Fruit fly (Drosophila melanogaster): Measurements from ENCODE around the gene CG15715.

Gene CG15715

dm6 chr3L:15825493-15826209, 11.6 kb downstream of the CG15715 start (continued):
- TF ChIP-seq prd (optimal IDR thresholded peaks at IDR 0.05) (no peak), prd (GFP tag; IDR thresholded peaks at IDR 0.05) (peak; percentile 42; the same call in 1 of the 3 replicates), Dref (GFP tag; IDR thresholded peaks at IDR 0.05) (no peak), CG15479 (GFP tag; optimal IDR thresholded peaks at IDR 0.05) (peak; percentile 95), Antp (GFP tag; optimal IDR thresholded peaks at IDR 0.05) (no peak), ATbp (GFP tag; optimal IDR thresholded peaks at IDR 0.05) (peak; percentile 21), C15 (GFP tag; IDR thresholded peaks at IDR 0.05) (no peak), CG16813 (GFP tag; IDR thresholded peaks at IDR 0.05; ENCODE audit: partially characterized antibody) (no peak), CG6689 (GFP tag; IDR thresholded peaks at IDR 0.05) (peak; percentile 9; the same call in 1 of the 2 replicates), CG3281 (GFP tag; optimal IDR thresholded peaks at IDR 0.05) (peak; percentile 59), vvl (GFP tag; IDR thresholded peaks at IDR 0.05) (peak; percentile 48; the same call in 1 of the 2 replicates), CG12299 (tag; optimal IDR thresholded peaks at IDR 0.05) (peak; percentile 43), CG2120 (GFP tag; optimal IDR thresholded peaks at IDR 0.05) (peak; percentile 29), CG10979 (tag; optimal IDR thresholded peaks at IDR 0.05) (no peak), lola (GFP tag; optimal IDR thresholded peaks at IDR 0.05) (peak in 1 of 3 experiments; percentile 59), cas (GFP tag; IDR thresholded peaks at IDR 0.05) (no peak), salm (tag; optimal IDR thresholded peaks at IDR 0.05) (peak; percentile 15), unpg (GFP tag; optimal IDR thresholded peaks at IDR 0.05) (peak; percentile 7), Opbp (GFP tag; IDR thresholded peaks at IDR 0.05; ENCODE audit: partially characterized antibody) (no peak), gsb-n (tag; optimal IDR thresholded peaks at IDR 0.05) (peak; percentile 53), CG8388 (GFP tag; optimal IDR thresholded peaks at IDR 0.05) (peak; percentile 0), Dad (GFP tag; optimal IDR thresholded peaks at IDR 0.05) (peak; percentile 15), kni (GFP tag; optimal IDR thresholded peaks at IDR 0.05) (peak; percentile 62), Camta (GFP tag; optimal IDR thresholded peaks at IDR 0.05) (no peak), pum (GFP tag; optimal IDR thresholded peaks at IDR 0.05) (no peak), sna (GFP tag; IDR thresholded peaks at IDR 0.05; ENCODE audit: partially characterized antibody) (no peak), CG10543 (GFP tag; optimal IDR thresholded peaks at IDR 0.05) (no peak), CG2199 (GFP tag; IDR thresholded peaks at IDR 0.05) (no peak), sr (GFP tag; IDR thresholded peaks at IDR 0.05) (peak; percentile 85), knrl (GFP tag; IDR thresholded peaks at IDR 0.05; ENCODE audit: partially characterized antibody) (no peak), Doc3 (GFP tag; IDR thresholded peaks at IDR 0.05; ENCODE audit: partially characterized antibody) (no peak), Xrp1 (GFP tag; IDR thresholded peaks at IDR 0.05) (peak; percentile 47; the same call in 1 of the 2 replicates), CG31441 (GFP tag; IDR thresholded peaks at IDR 0.05) (no peak), crol (GFP tag; IDR thresholded peaks at IDR 0.05) (no peak), TFAM (GFP tag; optimal IDR thresholded peaks at IDR 0.05) (no peak), phol (tag; optimal IDR thresholded peaks at IDR 0.05) (peak; percentile 81), BEAF-32 (GFP tag; optimal IDR thresholded peaks at IDR 0.05) (no peak), h (optimal IDR thresholded peaks at IDR 0.05) (no peak), sug (tag; optimal IDR thresholded peaks at IDR 0.05) (peak; percentile 35), CG12219 (GFP tag; optimal IDR thresholded peaks at IDR 0.05) (no peak), CG12391 (tag; optimal IDR thresholded peaks at IDR 0.05) (peak; percentile 32), Fer2 (tag; optimal IDR thresholded peaks at IDR 0.05) (no peak), bigmax (GFP tag; optimal IDR thresholded peaks at IDR 0.05) (no peak), CG8281 (tag; optimal IDR thresholded peaks at IDR 0.05) (no peak), Ets97D (GFP tag; optimal IDR thresholded peaks at IDR 0.05) (no peak), CG2678 (tag; optimal IDR thresholded peaks at IDR 0.05) (peak; percentile 42), MTF-1 (GFP tag; optimal IDR thresholded peaks at IDR 0.05; ENCODE audit: borderline replicate concordance) (no peak), CG33213 (GFP tag; optimal IDR thresholded peaks at IDR 0.05) (no peak), CG14014 (GFP tag; IDR thresholded peaks at IDR 0.05) (peak; percentile 62; the same call in 1 of the 2 replicates)

Measured in whole organism, embryonic.